Worm (Caenorhabditis elegans): ENCODE data around the gene Y73F4A.3.

ce11 chrIV:9088294-9088693, 48.0 kb upstream of the Y73F4A.3 start, which contains the start of gene msa-1:
- no peak for TF ChIP-seq lsy-2 (tag; optimal IDR thresholded peaks at IDR 0.05)
- no peak for TF ChIP-seq ztf-11 (tag; optimal IDR thresholded peaks at IDR 0.05)
- TF ChIP-seq egl-13 (tag; optimal IDR thresholded peaks at IDR 0.05) = no peak
- TF ChIP-seq hlh-4 (tag; optimal IDR thresholded peaks at IDR 0.05) = no peak
- TF ChIP-seq egl-27 (tag; optimal IDR thresholded peaks at IDR 0.05) = no peak
- TF ChIP-seq xbp-1 (tag; optimal IDR thresholded peaks at IDR 0.05) = no peak
- TF ChIP-seq ceh-88 (GFP tag; IDR thresholded peaks at IDR 0.05) = no peak
- TF ChIP-seq nhr-28 (tag; optimal IDR thresholded peaks at IDR 0.05) = no peak
- no peak for TF ChIP-seq tbx-2 (tag; optimal IDR thresholded peaks at IDR 0.05)

Data from whole organism, L1 larva.